Fruit fly (Drosophila melanogaster) whole organism, embryonic: Measurements from ENCODE around the gene RpL35.

Experiments
- Dp ChIP-seq: fragments of 200-800 bp; sonication (Bioruptor generic); optimal IDR thresholded peaks from 2 replicates; lab custom pipeline; 2018; ENCODE audit warnings: missing biosample characterization, mild to moderate bottlenecking, missing genetic modification characterization, moderate library complexity
- Hr78 ChIP-seq, 2 experiments: fragments of 200-800 bp in 1 of 2; fragments of >200 bp in 1 of 2; sonication (Bioruptor generic) in 1 of 2; optimal IDR thresholded peaks; 2 replicates each; lab custom pipeline; 2017 to 2019; ENCODE audit warnings: missing biosample characterization in 2 of 2, missing genetic modification characterization in 2 of 2, mild to moderate bottlenecking in 1 of 2, moderate library complexity in 1 of 2

DNA sequence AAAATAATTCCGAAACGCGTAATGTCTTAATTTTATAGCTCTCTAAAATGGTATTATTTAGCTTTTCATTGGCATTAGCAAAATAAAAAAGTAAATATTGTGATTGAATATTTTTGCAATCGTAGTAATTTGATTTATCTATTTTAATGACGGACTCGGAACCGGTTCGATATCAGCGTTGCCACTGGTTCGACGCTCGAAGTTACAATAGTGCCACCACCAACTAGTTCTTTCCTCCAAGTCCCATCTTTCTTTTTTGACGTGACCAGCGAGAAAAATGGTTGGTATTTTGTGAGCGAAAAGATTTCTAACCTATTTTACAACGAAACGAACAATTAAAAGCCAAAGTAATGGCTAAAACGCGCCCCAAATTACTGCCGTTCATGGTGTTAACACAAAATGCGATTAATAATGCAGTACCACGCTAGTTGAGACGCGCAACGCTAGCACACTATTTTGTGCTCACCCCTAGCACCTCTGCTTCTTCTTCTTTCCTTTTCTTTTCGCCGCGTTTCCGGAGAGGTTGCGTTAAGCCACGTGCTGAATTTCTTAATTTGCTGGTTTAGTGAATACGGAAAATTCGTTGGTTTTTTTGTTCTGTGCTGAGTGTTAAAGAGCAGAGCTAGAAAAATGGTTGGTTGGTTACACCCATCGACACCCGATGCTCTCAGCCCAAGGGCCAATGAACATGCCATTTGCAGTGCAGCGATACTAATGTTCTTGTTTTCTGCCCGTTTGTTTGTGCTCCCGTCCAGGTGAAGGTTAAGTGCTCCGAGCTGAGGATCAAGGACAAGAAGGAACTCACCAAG lies at the start of gene RpL35:
- TF ChIP-seq Hr78 (GFP tag; optimal IDR thresholded peaks at IDR 0.05; lab: Kevin White, UChicago): no peak
- no peak for TF ChIP-seq Dp
